Worm (Caenorhabditis elegans): ENCODE measurements around the gene F54H12.10.

The F54H12.10 gene

DNA sequence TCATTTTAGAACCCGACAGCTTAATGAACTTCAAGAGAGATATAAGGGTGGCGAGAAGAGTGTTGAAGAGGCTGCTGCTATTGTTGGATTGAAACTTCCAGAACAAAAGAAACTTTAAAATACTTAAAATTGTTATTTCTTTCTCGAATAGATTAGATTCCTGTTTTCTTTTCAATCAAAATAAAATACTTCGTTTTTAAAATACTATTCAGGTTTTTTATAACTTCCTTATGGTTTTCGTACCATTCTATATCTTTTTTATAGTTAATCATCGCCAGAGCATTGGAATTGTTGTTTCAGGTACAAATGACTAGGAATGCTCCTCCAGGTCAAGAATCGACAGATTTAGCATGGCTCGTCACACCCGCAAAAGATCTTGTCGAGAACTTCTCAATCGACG is 17.4 kb downstream of the F54H12.10 start, which contains the start of gene kle-2:
Gene kle-2, plus strand, starts transcription at position 301 of the 400 bp plus-strand sequence.
- TF ChIP-seq tbx-37 (GFP tag; conservative IDR thresholded peaks at IDR 0.05), result no peak
- TF ChIP-seq ceh-13 (GFP tag; optimal IDR thresholded peaks at IDR 0.05), result no peak
- TF ChIP-seq hmg-4 (GFP tag; optimal IDR thresholded peaks at IDR 0.05), result no peak
- TF ChIP-seq B0310.2 (tag; optimal IDR thresholded peaks at IDR 0.05), result no peak
- TF ChIP-seq tbx-11 (GFP tag; IDR thresholded peaks at IDR 0.05), result no peak
- TF ChIP-seq ama-1 (optimal IDR thresholded peaks at IDR 0.05), result no peak
- TF ChIP-seq aly-1 (tag; optimal IDR thresholded peaks at IDR 0.05), result no peak
- TF ChIP-seq sea-1 (GFP tag; conservative IDR thresholded peaks at IDR 0.05), result no peak
- TF ChIP-seq ets-7 (tag; optimal IDR thresholded peaks at IDR 0.05), result no peak
- no peak for TF ChIP-seq hmbx-1 (tag; optimal IDR thresholded peaks at IDR 0.05)
- TF ChIP-seq tra-4 (tag; optimal IDR thresholded peaks at IDR 0.05), result no peak
- no peak for TF ChIP-seq ceh-36 (tag; optimal IDR thresholded peaks at IDR 0.05)
- no peak for TF ChIP-seq F13C5.2 (tag; optimal IDR thresholded peaks at IDR 0.05)

DNA sequence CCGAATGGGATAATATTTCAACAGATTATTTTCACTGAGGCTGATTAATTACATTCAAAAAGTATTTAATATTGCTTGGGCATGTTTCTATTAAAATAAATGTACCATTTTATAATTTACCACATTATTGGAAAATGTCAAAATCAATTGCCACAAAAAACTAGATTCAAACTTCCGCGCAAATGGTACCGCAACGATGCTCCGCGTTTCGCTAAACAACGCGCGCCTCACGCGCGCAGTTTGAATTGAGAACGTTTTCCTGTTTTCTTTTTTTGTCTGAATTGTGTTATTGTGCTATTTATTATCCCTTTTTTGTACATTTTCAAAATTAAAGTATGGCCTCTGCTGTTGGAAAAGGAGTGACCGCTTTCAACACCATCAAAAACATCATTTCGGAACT is 18.0 kb downstream of the F54H12.10 start, which contains the start of gene C29E4.12:
Gene C29E4.12, plus strand, starts transcription at position 333 of the 400 bp plus-strand sequence.
- no peak for TF ChIP-seq ama-1 (optimal IDR thresholded peaks at IDR 0.05)
- no peak for TF ChIP-seq B0310.2 (tag; optimal IDR thresholded peaks at IDR 0.05)
- no peak for TF ChIP-seq ceh-36 (tag; optimal IDR thresholded peaks at IDR 0.05)
- TF ChIP-seq tbx-37 (GFP tag; conservative IDR thresholded peaks at IDR 0.05), result no peak; the same call in 1 of the 2 replicates
- no peak for TF ChIP-seq flt-1 (GFP tag; IDR thresholded peaks at IDR 0.05)
- TF ChIP-seq hmbx-1 (tag; optimal IDR thresholded peaks at IDR 0.05), result no peak
- TF ChIP-seq tra-4 (tag; optimal IDR thresholded peaks at IDR 0.05), result no peak
- no peak for TF ChIP-seq hnd-1 (tag; optimal IDR thresholded peaks at IDR 0.05)
- no peak for TF ChIP-seq aly-1 (tag; optimal IDR thresholded peaks at IDR 0.05)
- TF ChIP-seq pes-1 (GFP tag; IDR thresholded peaks at IDR 0.05), result no peak

DNA sequence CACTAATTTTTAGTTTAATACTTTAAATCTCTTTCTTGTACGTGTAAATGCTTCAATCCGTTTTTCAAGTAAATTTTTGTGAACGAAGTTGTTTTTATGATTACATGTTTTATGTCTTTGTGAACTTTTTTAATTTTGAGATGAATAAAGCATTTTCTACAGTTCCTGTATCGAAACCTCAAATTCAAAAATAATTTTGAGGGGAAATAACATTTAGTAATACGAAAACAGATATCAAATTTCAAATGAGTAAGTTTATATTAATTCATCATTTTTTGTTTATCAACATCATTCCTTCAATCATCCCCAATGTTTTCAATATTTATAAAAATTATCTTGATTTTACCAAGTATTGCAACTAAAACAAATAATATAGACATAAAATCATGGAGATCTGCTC is 21.2 kb downstream of the F54H12.10 start, which contains the start of gene C29E4.10:
Gene C29E4.10, plus strand, starts transcription at position 301 of the 400 bp plus-strand sequence.
- no peak for TF ChIP-seq tra-4 (tag; optimal IDR thresholded peaks at IDR 0.05)
- TF ChIP-seq ama-1 (optimal IDR thresholded peaks at IDR 0.05), result no peak
- TF ChIP-seq tbx-11 (GFP tag; IDR thresholded peaks at IDR 0.05), result no peak
- TF ChIP-seq B0310.2 (tag; optimal IDR thresholded peaks at IDR 0.05), result no peak
- TF ChIP-seq ceh-13 (GFP tag; optimal IDR thresholded peaks at IDR 0.05), result no peak
- no peak for TF ChIP-seq scrt-1 (GFP tag; IDR thresholded peaks at IDR 0.05)
- no peak for TF ChIP-seq hnd-1 (tag; optimal IDR thresholded peaks at IDR 0.05)

DNA sequence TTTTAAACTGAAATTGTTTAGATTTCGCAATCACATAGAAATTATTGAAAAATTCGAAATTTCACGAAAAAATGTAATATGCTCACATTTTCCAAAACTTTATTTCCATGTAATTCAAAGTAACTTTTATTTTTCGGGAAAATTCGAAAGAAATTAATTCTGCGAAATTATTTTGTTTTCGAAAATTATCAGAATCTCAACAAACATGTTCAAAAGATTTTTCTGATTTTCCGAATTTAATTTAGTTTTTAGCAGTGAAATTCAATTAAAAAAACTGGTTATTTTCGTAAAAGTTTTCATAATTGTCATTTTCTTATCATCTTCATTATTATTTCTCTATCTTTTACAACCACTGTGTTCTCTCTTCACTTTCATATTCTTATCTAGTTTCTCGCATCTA is 25.5 kb downstream of the F54H12.10 start, which contains the start of gene ran-2:
Gene ran-2, plus strand, starts transcription at position 301 of the 400 bp plus-strand sequence.
- no peak for TF ChIP-seq ceh-36 (tag; optimal IDR thresholded peaks at IDR 0.05)
- no peak for TF ChIP-seq hmg-4 (GFP tag; optimal IDR thresholded peaks at IDR 0.05)
- TF ChIP-seq scrt-1 (GFP tag; IDR thresholded peaks at IDR 0.05), result no peak
- TF ChIP-seq pes-1 (GFP tag; IDR thresholded peaks at IDR 0.05), result no peak

DNA sequence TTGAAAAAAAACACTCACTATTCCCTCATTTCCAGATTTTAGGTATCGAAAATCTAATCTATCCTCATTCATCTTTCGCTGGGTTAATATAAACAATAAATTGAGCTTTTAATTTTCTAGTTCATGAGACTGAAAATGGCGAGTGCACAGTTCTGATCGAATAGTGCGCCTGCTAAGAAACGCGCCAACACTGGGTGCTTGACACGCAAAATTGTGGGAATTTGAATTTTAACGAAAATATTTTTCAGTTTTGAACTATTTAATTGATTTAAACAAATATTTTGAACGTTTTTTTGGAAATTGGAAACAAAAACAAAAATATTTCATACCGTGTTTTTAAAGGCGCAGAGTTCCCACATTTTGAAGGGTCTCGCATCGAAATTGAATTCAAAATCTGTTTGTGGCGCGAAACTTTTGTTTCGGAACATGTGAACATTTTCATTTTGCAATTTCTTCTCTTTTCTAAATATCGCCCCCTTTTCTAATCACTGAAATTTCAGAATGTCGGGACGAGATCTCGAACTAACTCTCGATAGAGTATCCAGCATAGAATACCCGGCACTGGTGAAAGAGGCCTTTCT is 30.1 kb downstream of the F54H12.10 start, which contains the start of the genes C29E4.13 and npp-15:
Gene C29E4.13, minus strand, starts transcription at position 169 of the 581 bp plus-strand sequence.
Gene npp-15, plus strand, starts transcription at position 495 of the 581 bp plus-strand sequence.
- TF ChIP-seq hmbx-1 (tag; optimal IDR thresholded peaks at IDR 0.05), result no peak
- TF ChIP-seq tra-4 (tag; optimal IDR thresholded peaks at IDR 0.05), result no peak
- no peak for TF ChIP-seq ets-7 (tag; optimal IDR thresholded peaks at IDR 0.05)
- TF ChIP-seq tbx-11 (GFP tag; IDR thresholded peaks at IDR 0.05), result no peak
- no peak for TF ChIP-seq hnd-1 (tag; optimal IDR thresholded peaks at IDR 0.05)
- TF ChIP-seq tbx-37 (GFP tag; conservative IDR thresholded peaks at IDR 0.05), result no peak
- TF ChIP-seq F13C5.2 (tag; optimal IDR thresholded peaks at IDR 0.05), result no peak
- no peak for TF ChIP-seq pes-1 (GFP tag; IDR thresholded peaks at IDR 0.05)
- TF ChIP-seq hmg-4 (GFP tag; optimal IDR thresholded peaks at IDR 0.05), result no peak
- no peak for TF ChIP-seq flt-1 (GFP tag; IDR thresholded peaks at IDR 0.05)
- no peak for TF ChIP-seq sea-1 (GFP tag; conservative IDR thresholded peaks at IDR 0.05)
- no peak for TF ChIP-seq ceh-36 (tag; optimal IDR thresholded peaks at IDR 0.05)

DNA sequence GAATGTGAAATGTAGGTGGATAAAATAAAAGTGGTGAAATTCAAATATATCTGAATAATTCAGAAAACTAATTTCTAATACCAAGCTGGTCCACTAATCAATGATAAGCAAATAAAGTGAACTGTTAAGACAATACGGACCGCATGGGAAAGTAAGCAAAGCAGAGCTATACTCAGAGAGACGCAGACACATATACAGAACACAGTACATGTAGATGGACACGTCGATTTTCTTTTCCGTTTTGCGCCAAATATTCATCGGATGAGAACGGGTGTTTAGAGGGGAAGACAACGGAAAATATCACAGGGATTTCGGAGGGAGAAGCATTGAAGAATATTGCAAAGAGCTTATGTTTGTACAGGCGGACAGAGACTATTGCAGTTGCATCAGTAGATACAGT is 32.8 kb downstream of the F54H12.10 start:
- TF ChIP-seq tra-4 (tag; optimal IDR thresholded peaks at IDR 0.05), result no peak
- no peak for TF ChIP-seq sea-1 (GFP tag; conservative IDR thresholded peaks at IDR 0.05)
- no peak for TF ChIP-seq aly-1 (tag; optimal IDR thresholded peaks at IDR 0.05)
- TF ChIP-seq tbx-37 (GFP tag; conservative IDR thresholded peaks at IDR 0.05), result no peak

DNA sequence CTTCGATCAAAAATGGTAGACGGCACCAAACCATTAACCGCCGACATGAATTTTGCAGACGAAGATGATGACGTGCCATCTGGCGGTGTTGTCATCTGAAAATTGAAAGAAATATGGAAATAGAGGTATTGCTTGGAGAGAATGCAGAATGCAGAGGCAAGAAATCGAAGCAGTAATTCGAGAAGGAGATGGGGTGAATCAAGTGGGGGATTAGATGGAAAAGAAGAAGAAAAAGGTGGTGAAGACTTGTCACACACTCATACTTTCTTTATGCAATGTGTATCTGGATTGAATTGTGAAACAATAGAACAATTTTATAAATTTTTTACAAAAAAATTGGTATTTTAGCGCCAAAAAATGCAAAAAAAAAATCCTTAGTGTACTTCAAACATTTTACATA is 34.0 kb downstream of the F54H12.10 start, which contains the start of gene tag-250:
Gene tag-250, minus strand, starts transcription at position 101 of the 400 bp plus-strand sequence.
- no peak for TF ChIP-seq scrt-1 (GFP tag; IDR thresholded peaks at IDR 0.05)
- TF ChIP-seq F13C5.2 (tag; optimal IDR thresholded peaks at IDR 0.05), result no peak
- no peak for TF ChIP-seq sea-1 (GFP tag; conservative IDR thresholded peaks at IDR 0.05)
- no peak for TF ChIP-seq tbx-11 (GFP tag; IDR thresholded peaks at IDR 0.05)
- TF ChIP-seq ceh-13 (GFP tag; optimal IDR thresholded peaks at IDR 0.05), result no peak
- no peak for TF ChIP-seq ama-1 (optimal IDR thresholded peaks at IDR 0.05)
- TF ChIP-seq ets-7 (tag; optimal IDR thresholded peaks at IDR 0.05), result no peak
- TF ChIP-seq hnd-1 (tag; optimal IDR thresholded peaks at IDR 0.05), result no peak
- no peak for TF ChIP-seq ceh-36 (tag; optimal IDR thresholded peaks at IDR 0.05)
- TF ChIP-seq B0310.2 (tag; optimal IDR thresholded peaks at IDR 0.05), result no peak
- TF ChIP-seq tra-4 (tag; optimal IDR thresholded peaks at IDR 0.05), result no peak
- no peak for TF ChIP-seq flt-1 (GFP tag; IDR thresholded peaks at IDR 0.05)
- TF ChIP-seq hmbx-1 (tag; optimal IDR thresholded peaks at IDR 0.05), result no peak

DNA sequence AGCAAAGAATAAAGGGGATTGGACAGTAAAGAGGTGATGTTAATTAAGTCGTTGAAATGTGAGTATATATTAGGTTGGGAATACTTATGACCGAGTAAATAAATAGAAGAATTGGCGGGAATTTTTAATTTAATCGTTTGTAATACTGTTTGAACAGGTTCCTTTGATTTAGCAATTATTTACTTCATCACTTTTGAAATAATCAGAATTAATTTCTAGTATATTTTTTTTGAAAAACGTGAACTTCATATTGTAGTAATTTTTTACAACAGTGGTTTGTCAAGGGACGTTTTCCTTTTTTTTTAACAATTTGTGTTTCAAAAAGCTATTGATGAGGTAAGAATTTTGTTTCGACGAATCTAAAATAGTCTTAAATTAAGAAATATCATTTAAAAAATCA is 36.6 kb downstream of the F54H12.10 start, which contains the start of gene C29E4.17:
Gene C29E4.17, plus strand, starts transcription at position 301 of the 400 bp plus-strand sequence.
- TF ChIP-seq hmbx-1 (tag; optimal IDR thresholded peaks at IDR 0.05) (no peak), tbx-11 (GFP tag; IDR thresholded peaks at IDR 0.05) (no peak), flt-1 (GFP tag; IDR thresholded peaks at IDR 0.05) (no peak), pes-1 (GFP tag; IDR thresholded peaks at IDR 0.05) (no peak)
